5 fruit fly cellular contexts compared by ENCODE assay signal in the genomic region with DNA sequence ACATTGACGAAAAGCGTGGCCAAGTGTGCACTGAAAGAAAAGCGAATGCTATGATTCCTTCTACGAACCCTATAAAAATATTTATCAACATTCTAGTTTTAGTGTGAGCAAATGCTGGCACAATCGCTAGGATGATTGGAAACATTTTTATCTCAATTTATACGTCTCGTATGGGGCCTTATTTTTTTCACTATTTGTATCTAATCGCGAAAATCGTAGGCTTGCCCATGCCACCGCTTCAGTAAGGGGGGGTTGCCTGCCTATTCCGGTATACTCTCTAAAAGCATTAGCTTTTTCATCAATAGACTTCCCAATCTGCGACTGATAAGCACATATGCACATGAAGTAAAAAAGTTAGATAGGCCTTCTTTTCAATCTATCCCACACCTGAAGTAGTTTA.
TF ChIP-seq lines count a peak whose summit lies in the region.

No protein-coding gene starts in this region.

- peak; percentile 14 for TF ChIP-seq CTCF in whole organism, embryonic (GFP tag; optimal IDR thresholded peaks at IDR 0.05; lab: Kevin White, UChicago)

TF ChIP-seq in whole organism, adult, 20 proteins besides CTCF, POLR2A, EP300 and RAD21 (continues in another document):
- TF ChIP-seq CG5204 (GFP tag; optimal IDR thresholded peaks at IDR 0.05; lab: Kevin White, UChicago): no peak
- no peak for TF ChIP-seq Crg-1 (GFP tag; optimal IDR thresholded peaks at IDR 0.05; lab: Kevin White, UChicago)
- TF ChIP-seq Clk (GFP tag; optimal IDR thresholded peaks at IDR 0.05; lab: Kevin White, UChicago): peak; percentile 71
- peak; percentile 89 for TF ChIP-seq CG7101 (tag; optimal IDR thresholded peaks at IDR 0.05; lab: Kevin White, UChicago)
- TF ChIP-seq CG1620 (GFP tag; optimal IDR thresholded peaks at IDR 0.05; lab: Kevin White, UChicago): no peak
- TF ChIP-seq CG33017 (tag; optimal IDR thresholded peaks at IDR 0.05; lab: Kevin White, UChicago): peak; percentile 91
- peak; percentile 56 for TF ChIP-seq pad (GFP tag; optimal IDR thresholded peaks at IDR 0.05; lab: Kevin White, UChicago)
- TF ChIP-seq Mnt (GFP tag; optimal IDR thresholded peaks at IDR 0.05; lab: Kevin White, UChicago): peak; percentile 68
- TF ChIP-seq tj (GFP tag; optimal IDR thresholded peaks at IDR 0.05; lab: Kevin White, UChicago): peak; percentile 35
- TF ChIP-seq cnc (optimal IDR thresholded peaks at IDR 0.05; lab: Kevin White, UChicago): peak in 1 of 2 experiments; percentile 9
- TF ChIP-seq Hr96 (GFP tag; optimal IDR thresholded peaks at IDR 0.05; lab: Kevin White, UChicago): peak; percentile 69
- no peak for TF ChIP-seq kay (GFP tag; lab: Kevin White, UChicago; ENCODE audit: borderline replicate concordance)
- peak; percentile 62 for TF ChIP-seq bab1 (GFP tag; optimal IDR thresholded peaks at IDR 0.05; lab: Kevin White, UChicago)
- TF ChIP-seq CG14711 (tag; optimal IDR thresholded peaks at IDR 0.05; lab: Kevin White, UChicago): peak; percentile 89
- peak; percentile 88 for TF ChIP-seq cic (GFP tag; optimal IDR thresholded peaks at IDR 0.05; lab: Kevin White, UChicago)
- TF ChIP-seq CG12768 (GFP tag; optimal IDR thresholded peaks at IDR 0.05; lab: Kevin White, UChicago): peak; percentile 87
- TF ChIP-seq ovo (GFP tag; optimal IDR thresholded peaks at IDR 0.05; lab: Kevin White, UChicago): no peak

TF ChIP-seq in whole organism, embryonic, 481 proteins besides CTCF, POLR2A, EP300 and RAD21 (continues in another document):
- peak; percentile 52 for TF ChIP-seq Max (GFP tag; optimal IDR thresholded peaks at IDR 0.05; lab: Kevin White, UChicago)
- peak; percentile 60 for TF ChIP-seq nerfin-1 (tag; optimal IDR thresholded peaks at IDR 0.05; lab: Kevin White, UChicago)
- peak; percentile 85 for TF ChIP-seq otp (GFP tag; IDR thresholded peaks at IDR 0.05; lab: Robert Waterston, UW)
- TF ChIP-seq zen2 (GFP tag; IDR thresholded peaks at IDR 0.05; lab: Robert Waterston, UW; ENCODE audit: partially characterized antibody): no peak
- peak; percentile 72 for TF ChIP-seq CG31224 (GFP tag; IDR thresholded peaks at IDR 0.05; lab: Robert Waterston, UW)
- peak; percentile 59 for TF ChIP-seq ssp (GFP tag; IDR thresholded peaks at IDR 0.05; lab: Robert Waterston, UW)
- peak; percentile 81 for TF ChIP-seq Mrtf (GFP tag; IDR thresholded peaks at IDR 0.05; lab: Robert Waterston, UW)
- TF ChIP-seq CG3163 (GFP tag; optimal IDR thresholded peaks at IDR 0.05; lab: Kevin White, UChicago): peak; percentile 44
- peak; percentile 87 for TF ChIP-seq CG10366 (GFP tag; IDR thresholded peaks at IDR 0.05; lab: Robert Waterston, UW)
- no peak for TF ChIP-seq kni (GFP tag; optimal IDR thresholded peaks at IDR 0.05; lab: Kevin White, UChicago)
- no peak for TF ChIP-seq pfk (GFP tag; optimal IDR thresholded peaks at IDR 0.05; lab: Kevin White, UChicago)
- TF ChIP-seq PHDP (tag; optimal IDR thresholded peaks at IDR 0.05; lab: Kevin White, UChicago): peak; percentile 76
- TF ChIP-seq Oli (tag; optimal IDR thresholded peaks at IDR 0.05; lab: Kevin White, UChicago): peak; percentile 81
- TF ChIP-seq Trl (optimal IDR thresholded peaks at IDR 0.05; lab: Kevin White, UChicago): no peak
- TF ChIP-seq Trl (GFP tag; optimal IDR thresholded peaks at IDR 0.05; lab: Kevin White, UChicago): peak; percentile 37
- peak; percentile 80 for TF ChIP-seq CG14050 (GFP tag; IDR thresholded peaks at IDR 0.05; lab: Robert Waterston, UW)
- peak; percentile 2 for TF ChIP-seq Fer2 (tag; optimal IDR thresholded peaks at IDR 0.05; lab: Kevin White, UChicago)
- no peak for TF ChIP-seq CG3065 (GFP tag; optimal IDR thresholded peaks at IDR 0.05; lab: Kevin White, UChicago)

TF ChIP-seq in whole organism, prepupa, 60 proteins besides CTCF, POLR2A, EP300 and RAD21 (continues in another document):
- peak; percentile 63 for TF ChIP-seq Eip78C (GFP tag; lab: Kevin White, UChicago)
- TF ChIP-seq CG6276 (GFP tag; optimal IDR thresholded peaks at IDR 0.05; lab: Kevin White, UChicago): no peak
- peak; percentile 82 for TF ChIP-seq CG11294 (GFP tag; IDR thresholded peaks at IDR 0.05; lab: Robert Waterston, UW)
- TF ChIP-seq fkh (GFP tag; optimal IDR thresholded peaks at IDR 0.05; lab: Kevin White, UChicago): no peak
- TF ChIP-seq Hr4 (GFP tag; optimal IDR thresholded peaks at IDR 0.05; lab: Kevin White, UChicago): peak; percentile 90
- peak; percentile 42 for TF ChIP-seq CG16779 (tag; optimal IDR thresholded peaks at IDR 0.05; lab: Kevin White, UChicago)
- TF ChIP-seq fd85E (GFP tag; optimal IDR thresholded peaks at IDR 0.05; lab: Kevin White, UChicago): no peak
- no peak for TF ChIP-seq CG10631 (GFP tag; optimal IDR thresholded peaks at IDR 0.05; lab: Kevin White, UChicago)
- peak; percentile 56 for TF ChIP-seq Sox14 (GFP tag; optimal IDR thresholded peaks at IDR 0.05; lab: Kevin White, UChicago)
- TF ChIP-seq Gug (GFP tag; IDR thresholded peaks at IDR 0.05; lab: Robert Waterston, UW): peak; percentile 78
- no peak for TF ChIP-seq Eip93F (GFP tag; optimal IDR thresholded peaks at IDR 0.05; lab: Kevin White, UChicago)
- TF ChIP-seq Smox (GFP tag; optimal IDR thresholded peaks at IDR 0.05; lab: Kevin White, UChicago): no peak
- peak; percentile 47 for TF ChIP-seq lz (GFP tag; optimal IDR thresholded peaks at IDR 0.05; lab: Kevin White, UChicago)
- TF ChIP-seq salr (GFP tag; optimal IDR thresholded peaks at IDR 0.05; lab: Kevin White, UChicago): no peak
- TF ChIP-seq esn (GFP tag; optimal IDR thresholded peaks at IDR 0.05; lab: Kevin White, UChicago): peak; percentile 65
- TF ChIP-seq CG11902 (GFP tag; optimal IDR thresholded peaks at IDR 0.05; lab: Kevin White, UChicago): no peak
- TF ChIP-seq Lpt (GFP tag; optimal IDR thresholded peaks at IDR 0.05; lab: Kevin White, UChicago): peak; percentile 61
- TF ChIP-seq vri (GFP tag; optimal IDR thresholded peaks at IDR 0.05; lab: Kevin White, UChicago): peak; percentile 87
- TF ChIP-seq CG8119 (GFP tag; IDR thresholded peaks at IDR 0.05; lab: Robert Waterston, UW): peak; percentile 87

TF ChIP-seq in whole organism, pupa, 21 proteins besides CTCF, POLR2A, EP300 and RAD21:
- no peak for TF ChIP-seq CG13204 (GFP tag; optimal IDR thresholded peaks at IDR 0.05; lab: Kevin White, UChicago)
- peak; percentile 5 for TF ChIP-seq Snoo (tag; optimal IDR thresholded peaks at IDR 0.05; lab: Kevin White, UChicago)
- peak; percentile 91 for TF ChIP-seq Ets98B (GFP tag; IDR thresholded peaks at IDR 0.05; lab: Robert Waterston, UW)
- no peak for TF ChIP-seq CG8301 (tag; optimal IDR thresholded peaks at IDR 0.05; lab: Kevin White, UChicago)
- no peak for TF ChIP-seq CG34367 (tag; optimal IDR thresholded peaks at IDR 0.05; lab: Kevin White, UChicago)
- TF ChIP-seq CG17806 (tag; optimal IDR thresholded peaks at IDR 0.05; lab: Kevin White, UChicago): peak; percentile 45
- TF ChIP-seq CG8159 (tag; optimal IDR thresholded peaks at IDR 0.05; lab: Kevin White, UChicago): no peak
- no peak for TF ChIP-seq EcR (GFP tag; optimal IDR thresholded peaks at IDR 0.05; lab: Kevin White, UChicago)
- TF ChIP-seq CG4496 (GFP tag; IDR thresholded peaks at IDR 0.05; lab: Robert Waterston, UW): peak; percentile 94
- TF ChIP-seq Pif1A (GFP tag; optimal IDR thresholded peaks at IDR 0.05; lab: Kevin White, UChicago): no peak
- no peak for TF ChIP-seq CG15710 (tag; optimal IDR thresholded peaks at IDR 0.05; lab: Kevin White, UChicago)
- no peak for TF ChIP-seq Pif1B (GFP tag; optimal IDR thresholded peaks at IDR 0.05; lab: Kevin White, UChicago)
- peak; percentile 90 for TF ChIP-seq fd96Ca (GFP tag; IDR thresholded peaks at IDR 0.05; lab: Robert Waterston, UW)
- TF ChIP-seq gl (tag; optimal IDR thresholded peaks at IDR 0.05; lab: Kevin White, UChicago): no peak
- TF ChIP-seq CG14655 (GFP tag; optimal IDR thresholded peaks at IDR 0.05; lab: Kevin White, UChicago): no peak
- no peak for TF ChIP-seq CG9948 (tag; optimal IDR thresholded peaks at IDR 0.05; lab: Kevin White, UChicago)
- TF ChIP-seq D1 (tag; optimal IDR thresholded peaks at IDR 0.05; lab: Kevin White, UChicago): no peak
- peak; percentile 72 for TF ChIP-seq CG12605 (GFP tag; IDR thresholded peaks at IDR 0.05; lab: Robert Waterston, UW)
- TF ChIP-seq CG32121 (GFP tag; IDR thresholded peaks at IDR 0.05; lab: Robert Waterston, UW): peak; percentile 87
- TF ChIP-seq rn (GFP tag; IDR thresholded peaks at IDR 0.05; lab: Robert Waterston, UW): peak; percentile 73
- TF ChIP-seq CG10348 (GFP tag; IDR thresholded peaks at IDR 0.05; lab: Robert Waterston, UW): no peak

TF ChIP-seq in whole organism, wandering third instar larva, 38 proteins besides CTCF, POLR2A, EP300 and RAD21 (continues in another document):
- TF ChIP-seq Dfd (GFP tag; optimal IDR thresholded peaks at IDR 0.05; lab: Kevin White, UChicago) (no peak), pan (optimal IDR thresholded peaks at IDR 0.05; lab: Kevin White, UChicago) (no peak), CG32264 (GFP tag; optimal IDR thresholded peaks at IDR 0.05; lab: Kevin White, UChicago) (peak; percentile 43), sv (GFP tag; optimal IDR thresholded peaks at IDR 0.05; lab: Kevin White, UChicago) (peak; percentile 70), fru (GFP tag; optimal IDR thresholded peaks at IDR 0.05; lab: Kevin White, UChicago) (no peak), ey (GFP tag; optimal IDR thresholded peaks at IDR 0.05; lab: Kevin White, UChicago) (peak; percentile 83), usp (GFP tag; optimal IDR thresholded peaks at IDR 0.05; lab: Kevin White, UChicago) (no peak), brk (GFP tag; optimal IDR thresholded peaks at IDR 0.05; lab: Kevin White, UChicago) (no peak), tai (GFP tag; optimal IDR thresholded peaks at IDR 0.05; lab: Kevin White, UChicago) (no peak), lola (GFP tag; optimal IDR thresholded peaks at IDR 0.05; lab: Kevin White, UChicago) (no peak), woc (GFP tag; optimal IDR thresholded peaks at IDR 0.05; lab: Kevin White, UChicago) (no peak), Vsx2 (GFP tag; optimal IDR thresholded peaks at IDR 0.05; lab: Kevin White, UChicago; ENCODE audit: partially characterized antibody) (no peak), Hr83 (GFP tag; optimal IDR thresholded peaks at IDR 0.05; lab: Kevin White, UChicago; ENCODE audit: poor library complexity, severe bottlenecking) (no peak), rgr (GFP tag; optimal IDR thresholded peaks at IDR 0.05; lab: Kevin White, UChicago) (peak; percentile 86), br (GFP tag; optimal IDR thresholded peaks at IDR 0.05; lab: Kevin White, UChicago) (peak; percentile 88), dmrt93B (GFP tag; optimal IDR thresholded peaks at IDR 0.05; lab: Kevin White, UChicago) (no peak), Myc (optimal IDR thresholded peaks at IDR 0.05; lab: Kevin White, UChicago) (no peak), OdsH (GFP tag; optimal IDR thresholded peaks at IDR 0.05; lab: Kevin White, UChicago) (peak; percentile 80), Hr78 (GFP tag; optimal IDR thresholded peaks at IDR 0.05; lab: Kevin White, UChicago) (no peak), Abd-B (GFP tag; optimal IDR thresholded peaks at IDR 0.05; lab: Kevin White, UChicago) (no peak), Dif (GFP tag; optimal IDR thresholded peaks at IDR 0.05; lab: Kevin White, UChicago; ENCODE audit: partially characterized antibody) (no peak), CG9705 (GFP tag; optimal IDR thresholded peaks at IDR 0.05; lab: Kevin White, UChicago) (no peak), HLH106 (tag; optimal IDR thresholded peaks at IDR 0.05; lab: Kevin White, UChicago) (peak; percentile 72)
